Fruit fly (Drosophila melanogaster): ENCODE data around the gene b.

Gene b

DNA sequence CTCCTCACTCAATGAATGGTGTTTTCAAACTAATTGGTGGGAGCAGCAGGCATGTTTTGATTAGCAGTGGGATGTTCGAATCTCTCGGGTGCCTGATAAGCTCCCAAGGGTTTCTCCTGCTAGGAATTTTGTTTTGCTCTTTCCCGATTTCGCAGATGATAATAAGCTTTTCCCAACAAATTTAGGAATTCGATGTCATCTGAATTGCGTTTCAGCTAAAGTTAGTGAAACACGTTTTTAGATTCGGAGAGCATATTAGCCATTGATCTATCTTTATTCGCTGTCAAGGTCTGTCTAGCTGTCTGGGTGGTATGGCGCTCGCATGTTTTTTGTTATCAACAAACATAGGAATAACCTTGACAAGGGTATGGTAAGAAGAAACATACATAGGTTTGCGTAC is 20.5 kb downstream of the b start, which contains the start of gene CG33307:
TSS of gene CG33307 (minus strand) at position 13 of the 400 bp plus-strand sequence.
- TF ChIP-seq fd64A (GFP tag; optimal IDR thresholded peaks at IDR 0.05) (no peak), grau (tag; optimal IDR thresholded peaks at IDR 0.05) (no peak), CG12769 (tag; optimal IDR thresholded peaks at IDR 0.05) (peak; percentile 21), amos (GFP tag; IDR thresholded peaks at IDR 0.05; ENCODE audit: partially characterized antibody) (no peak), p53 (GFP tag; optimal IDR thresholded peaks at IDR 0.05) (no peak), CG34376 (GFP tag; optimal IDR thresholded peaks at IDR 0.05) (peak; percentile 73), Oaz (GFP tag; IDR thresholded peaks at IDR 0.05) (no peak), Atf6 (GFP tag; IDR thresholded peaks at IDR 0.05) (0 out of 2 replicates have a peak, but pooled peaks have one; percentile 12), zf30C (GFP tag; optimal IDR thresholded peaks at IDR 0.05) (no peak), CG12071 (GFP tag; optimal IDR thresholded peaks at IDR 0.05) (no peak), mirr (GFP tag; optimal IDR thresholded peaks at IDR 0.05) (peak; percentile 2), vvl (GFP tag; IDR thresholded peaks at IDR 0.05) (no peak), lilli (GFP tag; optimal IDR thresholded peaks at IDR 0.05) (no peak), CG10565 (GFP tag; optimal IDR thresholded peaks at IDR 0.05) (no peak), sug (tag; optimal IDR thresholded peaks at IDR 0.05) (peak; percentile 73), lmd (GFP tag; IDR thresholded peaks at IDR 0.05) (no peak), cwo (GFP tag; optimal IDR thresholded peaks at IDR 0.05) (peak; percentile 67), nau (GFP tag; optimal IDR thresholded peaks at IDR 0.05) (no peak)

DNA sequence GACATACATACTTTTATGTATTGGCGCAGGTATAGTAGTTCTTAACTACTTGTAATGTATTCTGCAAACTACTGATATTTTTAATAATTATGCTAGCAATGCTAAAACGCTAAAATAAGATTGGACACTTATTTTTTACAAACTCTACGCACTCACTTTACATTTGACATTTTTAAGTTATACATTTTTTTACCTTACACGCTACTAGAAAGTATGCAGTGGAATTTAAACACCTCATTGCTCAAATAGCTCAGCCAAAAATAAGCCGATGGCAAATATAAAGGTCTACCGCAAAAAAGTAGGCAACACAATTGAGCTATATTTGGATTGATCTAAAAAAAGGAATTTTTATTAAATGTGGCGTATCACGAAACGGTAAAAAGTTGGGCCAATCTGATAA is 21.0 kb downstream of the b start:
- no peak for TF ChIP-seq CG10565 (GFP tag; optimal IDR thresholded peaks at IDR 0.05)
- TF ChIP-seq CG9932 (GFP tag; IDR thresholded peaks at IDR 0.05), result no peak
- TF ChIP-seq CG14441 (GFP tag; IDR thresholded peaks at IDR 0.05), result no peak
- TF ChIP-seq Rfx (GFP tag; IDR thresholded peaks at IDR 0.05), result no peak
- no peak for TF ChIP-seq CG4854 (GFP tag; optimal IDR thresholded peaks at IDR 0.05)
- TF ChIP-seq Deaf1 (tag; optimal IDR thresholded peaks at IDR 0.05), result no peak
- no peak for TF ChIP-seq CG17385 (GFP tag; optimal IDR thresholded peaks at IDR 0.05)
- TF ChIP-seq Spps (tag; optimal IDR thresholded peaks at IDR 0.05), result no peak
- peak; percentile 20 for TF ChIP-seq CG2712 (tag; optimal IDR thresholded peaks at IDR 0.05)
- no peak for TF ChIP-seq NfI (GFP tag; optimal IDR thresholded peaks at IDR 0.05)
- TF ChIP-seq psq (GFP tag; optimal IDR thresholded peaks at IDR 0.05), result no peak
- no peak for TF ChIP-seq CG6854 (GFP tag; optimal IDR thresholded peaks at IDR 0.05)
- no peak for TF ChIP-seq lab (GFP tag; optimal IDR thresholded peaks at IDR 0.05)
- TF ChIP-seq salm (tag; optimal IDR thresholded peaks at IDR 0.05), result no peak
- TF ChIP-seq Xrp1 (GFP tag; IDR thresholded peaks at IDR 0.05), result no peak
- TF ChIP-seq org-1 (GFP tag; optimal IDR thresholded peaks at IDR 0.05), result no peak
- no peak for TF ChIP-seq scrt (GFP tag; optimal IDR thresholded peaks at IDR 0.05)
- TF ChIP-seq nmo (GFP tag; optimal IDR thresholded peaks at IDR 0.05), result no peak
- TF ChIP-seq CG30403 (GFP tag; optimal IDR thresholded peaks at IDR 0.05), result no peak
- TF ChIP-seq Dbx (GFP tag; IDR thresholded peaks at IDR 0.05), result no peak
- no peak for TF ChIP-seq Hr39 (optimal IDR thresholded peaks at IDR 0.05)
- peak; percentile 71 for TF ChIP-seq stwl (tag; optimal IDR thresholded peaks at IDR 0.05)
- TF ChIP-seq Awh (GFP tag; IDR thresholded peaks at IDR 0.05), result no peak
- no peak for TF ChIP-seq Ada2b (GFP tag; IDR thresholded peaks at IDR 0.05)
- no peak for TF ChIP-seq ac (GFP tag; optimal IDR thresholded peaks at IDR 0.05)
- no peak for TF ChIP-seq CG34422 (GFP tag; IDR thresholded peaks at IDR 0.05)
- no peak for TF ChIP-seq Sin3A (optimal IDR thresholded peaks at IDR 0.05)
- no peak for TF ChIP-seq CG14014 (GFP tag; IDR thresholded peaks at IDR 0.05)
- TF ChIP-seq HLHmδ (GFP tag; optimal IDR thresholded peaks at IDR 0.05), result no peak
- TF ChIP-seq CG31388 (GFP tag; optimal IDR thresholded peaks at IDR 0.05), result no peak
- no peak for TF ChIP-seq MESR4 (GFP tag; optimal IDR thresholded peaks at IDR 0.05)
- TF ChIP-seq wek (GFP tag; optimal IDR thresholded peaks at IDR 0.05), result no peak
- TF ChIP-seq al (GFP tag; IDR thresholded peaks at IDR 0.05), result no peak
- no peak for TF ChIP-seq Gug (GFP tag; IDR thresholded peaks at IDR 0.05)
- no peak for TF ChIP-seq CG3065 (GFP tag; optimal IDR thresholded peaks at IDR 0.05)
- TF ChIP-seq dpn (GFP tag; optimal IDR thresholded peaks at IDR 0.05), result no peak

All from whole organism, embryonic.